Worm (Caenorhabditis elegans): ENCODE results near the gene hlh-8.

Gene hlh-8

DNA sequence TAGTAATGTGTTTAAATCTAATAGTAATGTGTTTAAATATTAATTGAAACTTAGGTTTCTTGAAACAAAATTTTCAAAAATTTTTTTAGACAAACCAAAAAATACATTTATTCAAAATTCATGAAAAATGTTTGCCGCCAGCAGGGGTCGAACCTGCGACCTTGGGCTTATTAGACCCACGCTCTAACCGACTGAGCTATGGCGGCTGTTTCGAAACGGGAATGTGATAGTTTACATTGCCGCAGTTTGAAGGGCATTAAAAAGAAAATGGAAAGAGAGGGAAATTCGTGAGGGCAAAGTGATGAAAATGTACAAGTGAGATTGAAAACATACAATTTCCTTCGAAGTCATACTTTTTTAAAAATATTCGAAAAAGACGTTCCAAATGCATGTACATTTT, 40.2 kb downstream of the hlh-8 start:
- TF ChIP-seq drap-1 (GFP tag; optimal IDR thresholded peaks at IDR 0.05) (no peak), tbx-8 (GFP tag; optimal IDR thresholded peaks at IDR 0.05) (no peak), lin-32 (GFP tag; optimal IDR thresholded peaks at IDR 0.05) (no peak), zip-8 (tag; optimal IDR thresholded peaks at IDR 0.05) (no peak)

DNA sequence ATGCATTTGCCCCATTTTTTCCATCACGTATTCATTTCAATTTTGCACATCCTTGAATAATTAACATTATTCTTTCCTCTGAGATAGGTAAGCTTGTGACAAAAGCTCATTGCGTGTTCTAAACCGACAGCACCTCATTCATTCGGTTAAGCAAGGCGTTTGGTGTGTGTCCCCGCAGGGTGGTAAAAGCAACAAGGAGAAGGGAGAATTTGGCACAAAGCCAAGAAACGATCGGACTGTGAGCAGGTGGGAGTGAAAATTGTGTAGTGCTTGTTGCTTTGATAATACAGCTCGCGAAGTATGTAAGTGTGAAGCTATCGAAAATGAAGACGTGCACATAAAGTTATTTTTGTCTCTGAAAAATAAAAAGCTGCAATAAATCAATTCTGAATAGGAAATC, 40.9 kb downstream of the hlh-8 start:
- TF ChIP-seq lin-32 (GFP tag; optimal IDR thresholded peaks at IDR 0.05) = peak; percentile 38
- peak; percentile 60 for TF ChIP-seq ham-2 (GFP tag; optimal IDR thresholded peaks at IDR 0.05)
- TF ChIP-seq nhr-12 (tag; optimal IDR thresholded peaks at IDR 0.05) = no peak
- no peak for TF ChIP-seq elt-3 (tag; optimal IDR thresholded peaks at IDR 0.05)
- no peak for TF ChIP-seq sem-2 (GFP tag; optimal IDR thresholded peaks at IDR 0.05)
- TF ChIP-seq nhr-2 (tag; optimal IDR thresholded peaks at IDR 0.05) = peak; percentile 12
- TF ChIP-seq pha-4 (tag; optimal IDR thresholded peaks at IDR 0.05) = peak; percentile 46
- peak; percentile 91 for TF ChIP-seq ztf-11 (tag; optimal IDR thresholded peaks at IDR 0.05)
- TF ChIP-seq ceh-39 (tag; optimal IDR thresholded peaks at IDR 0.05) = peak; percentile 68
- no peak for TF ChIP-seq bed-3 (GFP tag; optimal IDR thresholded peaks at IDR 0.05)
- TF ChIP-seq lin-13 (tag; optimal IDR thresholded peaks at IDR 0.05) = peak; percentile 95
- TF ChIP-seq unc-62 (GFP tag; optimal IDR thresholded peaks at IDR 0.05) = peak; percentile 30
- TF ChIP-seq snpc-4 (tag; optimal IDR thresholded peaks at IDR 0.05) = no peak
- TF ChIP-seq ceh-83 (GFP tag; optimal IDR thresholded peaks at IDR 0.05) = no peak
- TF ChIP-seq cnd-1 (tag; optimal IDR thresholded peaks at IDR 0.05) = peak; percentile 56
- peak; percentile 94 for TF ChIP-seq mep-1 (tag; optimal IDR thresholded peaks at IDR 0.05)
- no peak for TF ChIP-seq tbx-8 (GFP tag; optimal IDR thresholded peaks at IDR 0.05)
- TF ChIP-seq ces-1 (GFP tag; optimal IDR thresholded peaks at IDR 0.05) = peak; percentile 18
- no peak for TF ChIP-seq mls-2 (tag; optimal IDR thresholded peaks at IDR 0.05)
- TF ChIP-seq hlh-1 (tag; optimal IDR thresholded peaks at IDR 0.05) = peak; percentile 1
- TF ChIP-seq lsy-2 (tag; optimal IDR thresholded peaks at IDR 0.05) = peak; percentile 45
- peak; percentile 58 for TF ChIP-seq sptf-1 (tag; optimal IDR thresholded peaks at IDR 0.05)

DNA sequence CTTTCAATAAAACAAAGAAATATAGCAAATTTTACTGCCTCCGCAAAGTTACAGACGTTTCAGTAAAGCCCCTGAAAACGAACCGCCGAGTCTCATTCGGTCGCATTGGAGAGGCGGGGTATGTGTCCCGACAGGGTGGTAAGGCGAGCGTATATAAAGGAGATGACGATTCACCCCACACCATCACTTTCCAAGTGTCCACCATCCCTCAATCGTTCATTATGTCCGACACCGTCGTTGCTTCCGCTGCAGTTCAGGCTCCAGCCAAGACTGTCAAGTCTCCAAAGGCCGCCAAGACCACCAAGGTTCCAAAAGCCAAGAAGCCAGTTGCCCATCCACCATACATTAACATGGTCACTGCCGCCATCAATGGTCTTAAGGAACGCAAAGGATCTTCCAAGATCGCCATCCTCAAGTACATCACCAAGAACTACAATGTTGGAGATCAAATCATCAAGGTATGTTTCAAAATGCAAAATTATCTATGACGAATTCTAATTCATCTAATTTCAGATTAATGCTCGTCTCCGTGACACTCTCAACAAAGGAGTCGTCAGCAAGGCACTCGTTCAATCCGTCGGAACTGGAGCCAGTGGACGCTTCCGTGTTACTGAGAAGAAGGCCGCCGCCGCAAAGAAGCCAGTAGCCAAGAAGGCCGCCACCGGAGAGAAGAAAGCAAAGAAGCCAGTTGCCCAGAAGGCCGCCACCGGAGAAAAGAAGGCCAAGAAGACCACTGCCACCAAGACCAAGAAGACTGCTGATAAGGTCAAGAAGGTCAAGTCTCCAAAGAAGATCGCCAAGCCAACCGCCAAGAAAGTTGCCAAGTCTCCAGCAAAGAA, 42.9 kb downstream of the hlh-8 start, which contains the start of gene hil-3:
hil-3 (plus strand) TSS at position 195 of the 839 bp plus-strand sequence.
- TF ChIP-seq bed-3 (GFP tag; optimal IDR thresholded peaks at IDR 0.05) (no peak), lin-13 (tag; optimal IDR thresholded peaks at IDR 0.05) (peak; percentile 75), nhr-12 (tag; optimal IDR thresholded peaks at IDR 0.05) (no peak), sptf-1 (tag; optimal IDR thresholded peaks at IDR 0.05) (no peak), ces-1 (GFP tag; optimal IDR thresholded peaks at IDR 0.05) (no peak), nhr-76 (tag; optimal IDR thresholded peaks at IDR 0.05) (no peak), mep-1 (tag; optimal IDR thresholded peaks at IDR 0.05) (peak; percentile 76), ztf-11 (tag; optimal IDR thresholded peaks at IDR 0.05) (peak; percentile 40), snpc-4 (tag; optimal IDR thresholded peaks at IDR 0.05) (no peak), cnd-1 (tag; optimal IDR thresholded peaks at IDR 0.05) (peak; percentile 48), pha-4 (tag; optimal IDR thresholded peaks at IDR 0.05) (peak; percentile 34), nhr-237 (tag; optimal IDR thresholded peaks at IDR 0.05) (no peak), sem-2 (GFP tag; optimal IDR thresholded peaks at IDR 0.05) (peak; percentile 26), ceh-43 (GFP tag; optimal IDR thresholded peaks at IDR 0.05) (no peak), elt-1 (tag; optimal IDR thresholded peaks at IDR 0.05; ENCODE audit: borderline replicate concordance, insufficient read depth) (no peak), M03D4.4 (tag; optimal IDR thresholded peaks at IDR 0.05) (no peak), zip-8 (tag; optimal IDR thresholded peaks at IDR 0.05) (no peak), mab-5 (tag; optimal IDR thresholded peaks at IDR 0.05) (no peak), ceh-83 (GFP tag; optimal IDR thresholded peaks at IDR 0.05) (peak; percentile 64), ceh-39 (tag; optimal IDR thresholded peaks at IDR 0.05) (no peak), lsy-2 (tag; optimal IDR thresholded peaks at IDR 0.05) (peak; percentile 11), tbx-8 (GFP tag; optimal IDR thresholded peaks at IDR 0.05) (no peak), ham-2 (GFP tag; optimal IDR thresholded peaks at IDR 0.05) (no peak)

DNA sequence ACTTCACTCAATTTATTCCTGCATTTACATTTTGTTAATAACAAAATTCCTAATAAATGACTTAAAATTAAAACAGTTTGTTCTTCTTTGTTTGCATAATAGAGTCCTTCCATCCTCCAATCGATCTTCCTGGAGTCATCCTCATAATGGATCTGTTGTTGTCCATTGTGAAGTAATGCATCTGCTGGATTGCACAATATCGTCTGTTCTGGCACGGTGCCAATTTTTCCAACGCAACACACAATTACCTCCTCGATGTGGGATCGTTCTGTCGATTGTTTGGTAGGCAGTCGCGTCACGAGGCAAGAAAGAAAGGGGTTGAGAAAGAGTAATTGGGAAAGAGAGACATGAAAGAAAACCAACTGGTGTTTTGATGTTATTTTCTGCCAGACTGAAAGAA, 43.8 kb downstream of the hlh-8 start:
- TF ChIP-seq pha-4 (tag; optimal IDR thresholded peaks at IDR 0.05) = no peak
- TF ChIP-seq drap-1 (GFP tag; optimal IDR thresholded peaks at IDR 0.05) = no peak
- no peak for TF ChIP-seq tbx-8 (GFP tag; optimal IDR thresholded peaks at IDR 0.05)
- no peak for TF ChIP-seq lsy-2 (tag; optimal IDR thresholded peaks at IDR 0.05)
- TF ChIP-seq snpc-4 (tag; optimal IDR thresholded peaks at IDR 0.05) = no peak
- no peak for TF ChIP-seq lin-13 (tag; optimal IDR thresholded peaks at IDR 0.05)
- TF ChIP-seq blmp-1 (tag; optimal IDR thresholded peaks at IDR 0.05) = no peak
- no peak for TF ChIP-seq mls-2 (tag; optimal IDR thresholded peaks at IDR 0.05)
- TF ChIP-seq unc-39 (tag; optimal IDR thresholded peaks at IDR 0.05) = no peak
- no peak for TF ChIP-seq bed-3 (GFP tag; optimal IDR thresholded peaks at IDR 0.05)
- TF ChIP-seq ceh-83 (GFP tag; optimal IDR thresholded peaks at IDR 0.05) = no peak
- TF ChIP-seq nhr-237 (tag; optimal IDR thresholded peaks at IDR 0.05) = no peak
- TF ChIP-seq mab-5 (tag; optimal IDR thresholded peaks at IDR 0.05) = no peak
- no peak for TF ChIP-seq ces-1 (GFP tag; optimal IDR thresholded peaks at IDR 0.05)
- peak; percentile 14 for TF ChIP-seq ceh-43 (GFP tag; optimal IDR thresholded peaks at IDR 0.05)
- TF ChIP-seq nhr-76 (tag; optimal IDR thresholded peaks at IDR 0.05) = no peak
- TF ChIP-seq ham-2 (GFP tag; optimal IDR thresholded peaks at IDR 0.05) = no peak
- TF ChIP-seq nhr-12 (tag; optimal IDR thresholded peaks at IDR 0.05) = no peak
- TF ChIP-seq mep-1 (tag; optimal IDR thresholded peaks at IDR 0.05) = peak; percentile 56
- TF ChIP-seq unc-62 (GFP tag; optimal IDR thresholded peaks at IDR 0.05) = no peak
- TF ChIP-seq flh-1 (GFP tag; optimal IDR thresholded peaks at IDR 0.05) = no peak
- TF ChIP-seq cnd-1 (tag; optimal IDR thresholded peaks at IDR 0.05) = peak; percentile 52
- peak; percentile 72 for TF ChIP-seq nhr-2 (tag; optimal IDR thresholded peaks at IDR 0.05)
- TF ChIP-seq ceh-39 (tag; optimal IDR thresholded peaks at IDR 0.05) = peak; percentile 70
- TF ChIP-seq unc-120 (tag; optimal IDR thresholded peaks at IDR 0.05; ENCODE audit: poor library complexity, severe bottlenecking) = no peak
- TF ChIP-seq sem-2 (GFP tag; optimal IDR thresholded peaks at IDR 0.05) = no peak
- TF ChIP-seq elt-1 (tag; optimal IDR thresholded peaks at IDR 0.05; ENCODE audit: borderline replicate concordance, insufficient read depth) = no peak
- TF ChIP-seq lin-32 (GFP tag; optimal IDR thresholded peaks at IDR 0.05) = no peak
- no peak for TF ChIP-seq nhr-28 (tag; optimal IDR thresholded peaks at IDR 0.05)
- TF ChIP-seq sptf-1 (tag; optimal IDR thresholded peaks at IDR 0.05) = no peak
- peak; percentile 3 for TF ChIP-seq hlh-1 (tag; optimal IDR thresholded peaks at IDR 0.05)
- peak; percentile 20 for TF ChIP-seq ztf-11 (tag; optimal IDR thresholded peaks at IDR 0.05)
- TF ChIP-seq elt-3 (tag; optimal IDR thresholded peaks at IDR 0.05) = no peak
- TF ChIP-seq M03D4.4 (tag; optimal IDR thresholded peaks at IDR 0.05) = no peak
- TF ChIP-seq zip-8 (tag; optimal IDR thresholded peaks at IDR 0.05) = peak; percentile 47
